Worm (Caenorhabditis elegans): Measurements from ENCODE around the gene T08G5.2.

DNA sequence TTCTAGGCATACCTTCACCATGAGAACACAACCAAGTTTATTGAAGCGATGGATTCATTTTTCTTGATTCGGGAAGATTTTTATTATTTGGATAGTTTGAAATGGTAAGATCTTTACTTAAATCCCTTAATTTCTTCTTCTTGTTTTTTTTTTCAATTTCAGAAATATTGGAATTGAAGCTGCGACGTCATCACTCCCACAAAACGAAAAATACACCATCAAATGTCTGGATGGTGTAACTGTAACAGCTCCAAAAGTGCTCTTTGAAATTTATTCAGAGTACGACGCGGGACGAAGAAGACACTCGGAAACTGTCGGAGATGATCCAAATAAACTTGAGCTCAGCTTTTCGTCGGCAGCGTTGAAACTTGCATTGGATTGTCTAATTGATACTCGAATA, 38.3 kb upstream of the T08G5.2 start, which contains the start of gene D1086.21:
- TF ChIP-seq ama-1 (optimal IDR thresholded peaks at IDR 0.05) (no peak), pes-1 (GFP tag; IDR thresholded peaks at IDR 0.05) (no peak)

All from whole organism, early embryonic.